Fruit fly (Drosophila melanogaster) whole organism, embryonic: Measurements from ENCODE around the gene da.
A peak's percentile ranks its signal among the peaks of the same experiment; 100 is the strongest.

Experiments
- Atf-2 ChIP-seq: fragments of 200-800 bp; sonication (Bioruptor generic); optimal IDR thresholded peaks from 2 replicates; lab custom pipeline; 2016; ENCODE audit warnings: missing biosample characterization, missing genetic modification characterization
- B-H2 ChIP-seq: fragments of 200-800 bp; sonication (Bioruptor generic); optimal IDR thresholded peaks from 2 replicates; lab custom pipeline; 2018; ENCODE audit warnings: missing biosample characterization, mild to moderate bottlenecking, missing genetic modification characterization
- C15 ChIP-seq: fragments of 200-800 bp; sonication (Bioruptor generic); IDR thresholded peaks from 3 replicates; pipeline ENCODE4 v1.3.6; 2022; ENCODE audit warnings: missing biosample characterization, missing genetic modification characterization
- CG10431 ChIP-seq: fragments of 200-800 bp; sonication (Bioruptor generic); optimal IDR thresholded peaks from 3 replicates; lab custom pipeline; 2018; ENCODE audit warnings: missing biosample characterization, mild to moderate bottlenecking, missing genetic modification characterization
- CG10462 ChIP-seq: fragments of 200-800 bp; sonication (Bioruptor generic); optimal IDR thresholded peaks from 2 replicates; lab custom pipeline; 2016; ENCODE audit warnings: missing biosample characterization, missing genetic modification characterization
- CG10543 ChIP-seq: fragments of 200-800 bp; sonication (Bioruptor generic); optimal IDR thresholded peaks from 3 replicates; lab custom pipeline; 2017; ENCODE audit warnings: missing biosample characterization, mild to moderate bottlenecking, missing genetic modification characterization, moderate library complexity
- CG11247 ChIP-seq: fragments of 200-800 bp; sonication (Bioruptor generic); IDR thresholded peaks from 2 replicates; pipeline ENCODE4 v1.3.6; 2022; ENCODE audit warnings: missing biosample characterization, missing genetic modification characterization
- CG11723 ChIP-seq: fragments of 200-800 bp; sonication (Bioruptor generic); optimal IDR thresholded peaks from 2 replicates; lab custom pipeline; 2017; ENCODE audit warnings: missing biosample characterization, mild to moderate bottlenecking, missing genetic modification characterization
- CG12155 ChIP-seq: fragments of 200-800 bp; sonication (Bioruptor generic); optimal IDR thresholded peaks from 3 replicates; lab custom pipeline; 2016; ENCODE audit warnings: missing biosample characterization, missing genetic modification characterization
- CG14441 ChIP-seq: fragments of 200-800 bp; sonication (Bioruptor generic); IDR thresholded peaks from 2 replicates; pipeline ENCODE4 v1.3.6; 2022; ENCODE audit warnings: missing biosample characterization, missing genetic modification characterization
- CG15601 ChIP-seq: fragments of 200-800 bp; sonication (Bioruptor generic); optimal IDR thresholded peaks from 3 replicates; lab custom pipeline; 2019; ENCODE audit warnings: missing biosample characterization, mild to moderate bottlenecking, missing genetic modification characterization, moderate library complexity
- CG16779 ChIP-seq: fragments of 200-800 bp; sonication (Bioruptor generic); IDR thresholded peaks from 2 replicates; pipeline ENCODE4 v1.3.6; 2022; ENCODE audit warnings: missing biosample characterization, missing genetic modification characterization
- CG18262 ChIP-seq: fragments of 200-800 bp; optimal IDR thresholded peaks from 3 replicates; lab custom pipeline; 2019; ENCODE audit warnings: missing biosample characterization, mild to moderate bottlenecking, missing genetic modification characterization, moderate library complexity
- CG18619 ChIP-seq: fragments of 200-800 bp; sonication (Bioruptor generic); optimal IDR thresholded peaks from 3 replicates; lab custom pipeline; 2017; ENCODE audit warnings: missing biosample characterization, mild to moderate bottlenecking, missing genetic modification characterization
- CG30020 ChIP-seq: fragments of 200-800 bp; optimal IDR thresholded peaks from 2 replicates; lab custom pipeline; 2019; ENCODE audit warnings: missing biosample characterization, mild to moderate bottlenecking, missing genetic modification characterization, moderate library complexity
- CG30431 ChIP-seq: fragments of 200-800 bp; sonication (Bioruptor generic); optimal IDR thresholded peaks from 2 replicates; lab custom pipeline; 2017; ENCODE audit warnings: missing biosample characterization, missing genetic modification characterization
- CG31365 ChIP-seq: fragments of 200-800 bp; sonication (Bioruptor generic); optimal IDR thresholded peaks from 2 replicates; lab custom pipeline; 2018; ENCODE audit warnings: missing biosample characterization, mild to moderate bottlenecking, missing genetic modification characterization
- CG32767 ChIP-seq: fragments of 200-800 bp; sonication (Bioruptor generic); IDR thresholded peaks from 2 replicates; pipeline ENCODE4 v1.3.6; 2022; ENCODE audit warnings: missing biosample characterization, missing genetic modification characterization
- CG42726 ChIP-seq: fragments of 200-800 bp; sonication (Bioruptor generic); IDR thresholded peaks from 2 replicates; pipeline ENCODE4 v1.3.6; 2022; ENCODE audit warnings: missing biosample characterization, missing genetic modification characterization; ENCODE audit not compliant: partially characterized antibody
- CG6765 ChIP-seq: fragments of 200-800 bp; sonication (Bioruptor generic); optimal IDR thresholded peaks from 3 replicates; lab custom pipeline; 2017; ENCODE audit warnings: missing biosample characterization, mild to moderate bottlenecking, missing genetic modification characterization
- CG7271 ChIP-seq: fragments of 200-800 bp; sonication (Bioruptor generic); optimal IDR thresholded peaks from 2 replicates; lab custom pipeline; 2018; ENCODE audit warnings: missing biosample characterization, mild to moderate bottlenecking, missing genetic modification characterization, moderate library complexity
- CG7357 ChIP-seq: fragments of 200-800 bp; sonication (Bioruptor generic); IDR thresholded peaks from 3 replicates; pipeline ENCODE4 v1.3.6; 2022; ENCODE audit warnings: missing biosample characterization, missing genetic modification characterization
- CG7928 ChIP-seq: fragments of 200-800 bp; sonication (Bioruptor generic); optimal IDR thresholded peaks from 2 replicates; lab custom pipeline; 2017; ENCODE audit warnings: missing biosample characterization, mild to moderate bottlenecking, missing genetic modification characterization
- CG8388 ChIP-seq: fragments of 200-800 bp; sonication (Bioruptor generic); optimal IDR thresholded peaks from 2 replicates; lab custom pipeline; 2019; ENCODE audit warnings: missing biosample characterization, mild to moderate bottlenecking, missing genetic modification characterization, moderate library complexity
- CG8765 ChIP-seq: fragments of 200-800 bp; sonication (Bioruptor generic); IDR thresholded peaks from 2 replicates; pipeline ENCODE4 v1.3.6; 2022; ENCODE audit warnings: missing biosample characterization, missing genetic modification characterization
- D19A ChIP-seq: fragments of 200-800 bp; optimal IDR thresholded peaks from 3 replicates; lab custom pipeline; 2019; ENCODE audit warnings: missing biosample characterization, mild to moderate bottlenecking, missing genetic modification characterization, moderate library complexity
- Deaf1 ChIP-seq: fragments of 200-800 bp; optimal IDR thresholded peaks from 3 replicates; lab custom pipeline; 2019; ENCODE audit warnings: missing biosample characterization, mild to moderate bottlenecking, missing genetic modification characterization, moderate library complexity
- Dref ChIP-seq: fragments of 200-800 bp; sonication (Bioruptor generic); IDR thresholded peaks from 2 replicates; pipeline ENCODE4 v1.3.6; 2022; ENCODE audit warnings: missing biosample characterization, missing genetic modification characterization
- E2f1 ChIP-seq: fragments of 200-800 bp; sonication (Bioruptor generic); IDR thresholded peaks from 2 replicates; pipeline ENCODE4 v1.3.6; 2022; ENCODE audit warnings: missing biosample characterization, missing genetic modification characterization
- Gug ChIP-seq: fragments of 200-800 bp; sonication (Bioruptor generic); IDR thresholded peaks from 4 replicates; pipeline ENCODE4 v1.3.6; 2022; ENCODE audit warnings: missing biosample characterization, missing genetic modification characterization
- Hmr ChIP-seq: fragments of 200-800 bp; sonication (Bioruptor generic); optimal IDR thresholded peaks from 3 replicates; lab custom pipeline; 2017; ENCODE audit warnings: mild to moderate bottlenecking, missing biosample characterization, missing genetic modification reagents, missing genetic modification characterization
- Hr51 ChIP-seq, 2 experiments: fragments of 200-800 bp; sonication (Bioruptor generic); optimal IDR thresholded peaks; 2 replicates in 1 of 2; 3 replicates in 1 of 2; lab custom pipeline; 2016 to 2018; ENCODE audit warnings: missing biosample characterization in 2 of 2, missing genetic modification characterization in 2 of 2, mild to moderate bottlenecking in 1 of 2, moderate library complexity in 1 of 2
- Oaz ChIP-seq: fragments of 200-800 bp; sonication (Bioruptor generic); IDR thresholded peaks from 2 replicates; pipeline ENCODE4 v1.3.6; 2022; ENCODE audit warnings: missing biosample characterization, missing genetic modification characterization
- Oli ChIP-seq: fragments of 200-800 bp; sonication (Bioruptor generic); optimal IDR thresholded peaks from 2 replicates; lab custom pipeline; 2018; ENCODE audit warnings: missing biosample characterization, mild to moderate bottlenecking, missing genetic modification characterization, moderate library complexity
- Optix ChIP-seq: fragments of 200-800 bp; sonication (Bioruptor generic); IDR thresholded peaks from 3 replicates; pipeline ENCODE4 v1.3.6; 2022; ENCODE audit warnings: missing biosample characterization, missing genetic modification characterization
- PHDP ChIP-seq: fragments of 200-800 bp; sonication (Bioruptor generic); optimal IDR thresholded peaks from 3 replicates; lab custom pipeline; 2018; ENCODE audit warnings: missing biosample characterization, mild to moderate bottlenecking, missing genetic modification characterization, moderate library complexity
- abd-A ChIP-seq: fragments of 200-800 bp; sonication (Bioruptor generic); optimal IDR thresholded peaks from 3 replicates; lab custom pipeline; 2019; ENCODE audit warnings: missing biosample characterization, mild to moderate bottlenecking, missing genetic modification characterization, moderate library complexity
- az2 ChIP-seq: fragments of 200-800 bp; sonication (Bioruptor generic); optimal IDR thresholded peaks from 3 replicates; lab custom pipeline; 2016; ENCODE audit warnings: missing biosample characterization, missing genetic modification characterization
- bcd ChIP-seq: fragments of 200-800 bp; sonication (Bioruptor generic); optimal IDR thresholded peaks from 2 replicates; lab custom pipeline; 2017; ENCODE audit warnings: missing biosample characterization, mild to moderate bottlenecking, missing genetic modification characterization
- cato ChIP-seq: fragments of 200-800 bp; sonication (Bioruptor generic); optimal IDR thresholded peaks from 2 replicates; lab custom pipeline; 2016; ENCODE audit warnings: missing biosample characterization, missing genetic modification characterization, borderline replicate concordance
- eve ChIP-seq, 2 experiments: fragments of >200 bp; optimal IDR thresholded peaks; 2 replicates each; lab custom pipeline; 2017; ENCODE audit warnings: missing biosample characterization in 2 of 2, missing genetic modification characterization in 2 of 2
- fru ChIP-seq: fragments of >200 bp; optimal IDR thresholded peaks from 2 replicates; lab custom pipeline; 2017
- grau ChIP-seq: fragments of 200-800 bp; optimal IDR thresholded peaks from 3 replicates; lab custom pipeline; 2019; ENCODE audit warnings: missing biosample characterization, mild to moderate bottlenecking, missing genetic modification characterization, moderate library complexity
- lmd ChIP-seq: fragments of 200-800 bp; sonication (Bioruptor generic); IDR thresholded peaks from 2 replicates; pipeline ENCODE4 v1.3.6; 2022; ENCODE audit warnings: missing biosample characterization, missing genetic modification characterization
- otp ChIP-seq: fragments of 200-800 bp; sonication (Bioruptor generic); IDR thresholded peaks from 3 replicates; pipeline ENCODE4, ENCODE4 v1.3.6; 2022; ENCODE audit warnings: missing biosample characterization, missing genetic modification characterization
- sc ChIP-seq, 3 experiments: fragments of >200 bp in 2 of 3; fragments of 200-800 bp in 1 of 3; sonication (Bioruptor generic) in 1 of 3; optimal IDR thresholded peaks; 2 replicates in 2 of 3; 3 replicates in 1 of 3; lab custom pipeline; 2017; ENCODE audit warnings: mild to moderate bottlenecking in 1 of 3, missing biosample characterization in 1 of 3, missing genetic modification characterization in 1 of 3, missing genetic modification reagents in 1 of 3
- sens ChIP-seq: fragments of 200-800 bp; sonication (Bioruptor generic); peaks from one replicate; lab custom pipeline; 2016; ENCODE audit warnings: missing biosample characterization, missing genetic modification characterization
- unpg ChIP-seq: fragments of 200-800 bp; sonication (Bioruptor generic); optimal IDR thresholded peaks from 3 replicates; lab custom pipeline; 2018; ENCODE audit warnings: missing biosample characterization, mild to moderate bottlenecking, missing genetic modification characterization, moderate library complexity
- zfh1 ChIP-seq: fragments of 200-800 bp; sonication (Bioruptor generic); IDR thresholded peaks from 3 replicates; pipeline ENCODE4 v1.3.6; 2022; ENCODE audit warnings: missing biosample characterization, missing genetic modification characterization
- zfh2 ChIP-seq: fragments of 200-800 bp; sonication (Bioruptor generic); optimal IDR thresholded peaks from 2 replicates; lab custom pipeline; 2016; ENCODE audit warnings: missing biosample characterization, missing genetic modification characterization

Gene da

dm6 chr2L:10408122-10408576 lies 20.2 kb downstream of the da start, which contains the start of the genes Ip259 and RpS27A (continued):
- TF ChIP-seq sc (optimal IDR thresholded peaks at IDR 0.05; lab: Kevin White, UChicago) (no peak), sc (GFP tag; optimal IDR thresholded peaks at IDR 0.05; lab: Kevin White, UChicago) (peak; percentile 59), Hr51 (GFP tag; optimal IDR thresholded peaks at IDR 0.05; lab: Kevin White, UChicago) (peak in 1 of 2 experiments; percentile 38), CG16779 (peak; percentile 80), zfh2 (GFP tag; lab: Kevin White, UChicago) (peak; percentile 57), CG7357 (GFP tag; lab: Robert Waterston, UW) (peak; percentile 61; the same call in 1 of the 3 replicates), unpg (GFP tag; lab: Kevin White, UChicago) (peak; percentile 76), CG10543 (GFP tag; lab: Kevin White, UChicago) (peak; percentile 67), grau (tag; lab: Kevin White, UChicago) (peak; percentile 69), cato (GFP tag; lab: Kevin White, UChicago) (peak; percentile 36), PHDP (tag; lab: Kevin White, UChicago) (peak; percentile 71), B-H2 (GFP tag; lab: Kevin White, UChicago) (peak; percentile 86), CG7928 (peak; percentile 69), CG18619 (GFP tag; lab: Kevin White, UChicago) (peak; percentile 84), CG15601 (tag; lab: Kevin White, UChicago) (peak; percentile 55), Dref (GFP tag; lab: Robert Waterston, UW) (peak; percentile 57), az2 (peak; percentile 55), lmd (GFP tag; lab: Robert Waterston, UW) (peak; percentile 57), CG8765 (GFP tag; lab: Robert Waterston, UW) (0 out of 2 replicates have a peak, but pooled peaks have one; percentile 48), Gug (GFP tag; lab: Robert Waterston, UW) (no peak; the same call in 3 of the 4 replicates), Hmr (GFP tag; lab: Kevin White, UChicago) (no peak), CG14441 (GFP tag; lab: Robert Waterston, UW) (peak; percentile 57; the same call in 1 of the 2 replicates), CG11723 (peak; percentile 98), Oaz (GFP tag; lab: Robert Waterston, UW) (0 out of 2 replicates have a peak, but pooled peaks have one; percentile 23), CG32767 (peak; percentile 61; the same call in 1 of the 2 replicates), bcd (GFP tag; lab: Kevin White, UChicago) (peak; percentile 89), otp (GFP tag; lab: Robert Waterston, UW) (no peak; the same call in 2 of the 3 replicates), abd-A (tag; lab: Kevin White, UChicago) (no peak), CG11247 (GFP tag; lab: Robert Waterston, UW) (peak; percentile 68), E2f1 (GFP tag; lab: Robert Waterston, UW) (peak; percentile 61; the same call in 1 of the 2 replicates), CG12155 (GFP tag; lab: Kevin White, UChicago) (peak; percentile 33), eve (GFP tag; optimal IDR thresholded peaks at IDR 0.05; lab: Kevin White, UChicago) (peak in 1 of 2 experiments; percentile 77), Deaf1 (tag; lab: Kevin White, UChicago) (no peak), CG10431 (peak; percentile 63), CG31365 (tag; lab: Kevin White, UChicago) (peak; percentile 42), CG30020 (tag; lab: Kevin White, UChicago) (peak; percentile 99), sens (GFP tag; lab: Kevin White, UChicago) (peak; percentile 74), fru (no peak), CG10462 (GFP tag; lab: Kevin White, UChicago) (no peak), D19A (tag; lab: Kevin White, UChicago) (peak; percentile 45), CG30431 (GFP tag; lab: Kevin White, UChicago) (peak; percentile 69), CG6765 (GFP tag; lab: Kevin White, UChicago) (peak; percentile 86), CG18262 (tag; lab: Kevin White, UChicago) (peak; percentile 54), CG8388 (GFP tag; lab: Kevin White, UChicago) (peak; percentile 53), Oli (no peak), C15 (GFP tag; lab: Robert Waterston, UW) (peak; percentile 65; the same call in 2 of the 3 replicates), Atf-2 (GFP tag; lab: Kevin White, UChicago) (peak; percentile 47), CG42726 (GFP tag; lab: Robert Waterston, UW) (peak; percentile 30; the same call in 1 of the 2 replicates), zfh1 (peak; percentile 90), CG7271 (peak; percentile 82), Optix (GFP tag; lab: Robert Waterston, UW) (peak; percentile 77; the same call in 2 of the 3 replicates)
